Fruit fly (Drosophila melanogaster) whole organism, pupa: ENCODE measurements around the gene Ice2.

Source experiments
- CG10348 ChIP-seq: fragments of 200-800 bp; sonication (Bioruptor generic); IDR thresholded peaks from 2 replicates; pipeline ENCODE4 v1.3.6; 2022; ENCODE audit warnings: missing biosample characterization, missing genetic modification characterization
- CG12605 ChIP-seq: fragments of 200-800 bp; sonication (Bioruptor generic); IDR thresholded peaks from 2 replicates; pipeline ENCODE4 v1.3.6; 2022; ENCODE audit warnings: missing biosample characterization, missing genetic modification characterization
- CG13204 ChIP-seq: fragments of 200-800 bp; sonication (Bioruptor generic); optimal IDR thresholded peaks from 2 replicates; lab custom pipeline; 2018; ENCODE audit warnings: missing biosample characterization, mild to moderate bottlenecking, missing genetic modification characterization, moderate library complexity
- CG14655 ChIP-seq: fragments of 200-800 bp; sonication (Bioruptor generic); optimal IDR thresholded peaks from 3 replicates; lab custom pipeline; 2017; ENCODE audit warnings: mild to moderate bottlenecking, missing biosample characterization, missing genetic modification reagents, missing genetic modification characterization
- CG15710 ChIP-seq: fragments of 200-800 bp; sonication (Bioruptor generic); optimal IDR thresholded peaks from 2 replicates; lab custom pipeline; 2018; ENCODE audit warnings: missing biosample characterization, mild to moderate bottlenecking, missing genetic modification characterization, moderate library complexity
- CG32121 ChIP-seq: fragments of 200-800 bp; sonication (Bioruptor generic); IDR thresholded peaks from 2 replicates; pipeline ENCODE4 v1.3.6; 2022; ENCODE audit warnings: missing biosample characterization, missing genetic modification characterization
- CG34367 ChIP-seq: fragments of 200-800 bp; sonication (Bioruptor generic); optimal IDR thresholded peaks from 2 replicates; lab custom pipeline; 2018; ENCODE audit warnings: missing biosample characterization, mild to moderate bottlenecking, missing genetic modification characterization
- CG8301 ChIP-seq: fragments of 200-800 bp; sonication (Bioruptor generic); optimal IDR thresholded peaks from 2 replicates; lab custom pipeline; 2018; ENCODE audit warnings: missing biosample characterization, mild to moderate bottlenecking, missing genetic modification characterization
- EcR ChIP-seq: fragments of 200-800 bp; sonication (Bioruptor generic); optimal IDR thresholded peaks from 3 replicates; lab custom pipeline; 2019; ENCODE audit warnings: missing biosample characterization, missing genetic modification characterization, mild to moderate bottlenecking, moderate library complexity, missing genetic modification reagents
- Ets98B ChIP-seq: fragments of 200-800 bp; sonication (Bioruptor generic); IDR thresholded peaks from 2 replicates; pipeline ENCODE4 v1.3.6; 2022; ENCODE audit warnings: missing biosample characterization, missing genetic modification characterization
- Pif1A ChIP-seq: fragments of 200-800 bp; sonication (Bioruptor generic); optimal IDR thresholded peaks from 3 replicates; lab custom pipeline; 2016; ENCODE audit warnings: missing biosample characterization, missing genetic modification characterization
- Snoo ChIP-seq: fragments of 200-800 bp; sonication (Bioruptor generic); optimal IDR thresholded peaks from 3 replicates; lab custom pipeline; 2017; ENCODE audit warnings: missing biosample characterization, mild to moderate bottlenecking, missing genetic modification characterization, inconsistent platforms

- TF ChIP-seq Ets98B (peak; percentile 34; the same call in 1 of the 2 replicates), CG12605 (GFP tag; lab: Robert Waterston, UW) (no peak), EcR (GFP tag; lab: Kevin White, UChicago) (no peak), CG32121 (GFP tag; lab: Robert Waterston, UW) (peak; percentile 27; the same call in 1 of the 2 replicates), CG10348 (GFP tag; lab: Robert Waterston, UW) (no peak), CG13204 (GFP tag; lab: Kevin White, UChicago) (no peak), CG8301 (tag; lab: Kevin White, UChicago) (no peak), CG15710 (tag; lab: Kevin White, UChicago) (peak; percentile 13), Pif1A (no peak), CG14655 (no peak), CG34367 (tag; lab: Kevin White, UChicago) (no peak), Snoo (tag; lab: Kevin White, UChicago) (peak; percentile 53)
These were observed 2.5 kb upstream of the Ice2 start, which contains the start of the genes slmb and CG5793 for dm6 chr3R:21127352-21127985.
